Worm (Caenorhabditis elegans): ENCODE measurements around the gene pho-1.

- TF ChIP-seq pes-1 (GFP tag; IDR thresholded peaks at IDR 0.05) (no peak), ama-1 (optimal IDR thresholded peaks at IDR 0.05) (no peak), ets-7 (tag; optimal IDR thresholded peaks at IDR 0.05) (no peak), tbx-11 (GFP tag; IDR thresholded peaks at IDR 0.05) (no peak)
These were observed 17.3 kb downstream of the pho-1 start for ce11 chrII:5218349-5218748.

Data from whole organism, early embryonic.